Fruit fly (Drosophila melanogaster) whole organism, embryonic: ENCODE results near the gene Pino.

ENCODE experiments used
- Asciz ChIP-seq: fragments of 200-800 bp; sonication (Bioruptor generic); optimal IDR thresholded peaks from 2 replicates; lab custom pipeline; 2017; ENCODE audit warnings: missing biosample characterization, mild to moderate bottlenecking, missing genetic modification characterization, missing genetic modification reagents
- B-H2 ChIP-seq: fragments of 200-800 bp; sonication (Bioruptor generic); optimal IDR thresholded peaks from 2 replicates; lab custom pipeline; 2018; ENCODE audit warnings: missing biosample characterization, mild to moderate bottlenecking, missing genetic modification characterization
- Bgb ChIP-seq: fragments of 200-800 bp; sonication (Bioruptor generic); IDR thresholded peaks from 2 replicates; pipeline ENCODE4 v1.3.6; 2022; ENCODE audit warnings: missing biosample characterization, missing genetic modification characterization; ENCODE audit not compliant: partially characterized antibody
- BtbVII ChIP-seq: fragments of 200-800 bp; sonication (Bioruptor generic); optimal IDR thresholded peaks from 3 replicates; lab custom pipeline; 2017; ENCODE audit warnings: missing biosample characterization, mild to moderate bottlenecking, missing genetic modification characterization
- C15 ChIP-seq: fragments of 200-800 bp; sonication (Bioruptor generic); IDR thresholded peaks from 3 replicates; pipeline ENCODE4 v1.3.6; 2022; ENCODE audit warnings: missing biosample characterization, missing genetic modification characterization
- CG10543 ChIP-seq: fragments of 200-800 bp; sonication (Bioruptor generic); optimal IDR thresholded peaks from 3 replicates; lab custom pipeline; 2017; ENCODE audit warnings: missing biosample characterization, mild to moderate bottlenecking, missing genetic modification characterization, moderate library complexity
- CG11398 ChIP-seq: fragments of 200-800 bp; sonication (Bioruptor generic); optimal IDR thresholded peaks from 2 replicates; lab custom pipeline; 2016; ENCODE audit warnings: missing biosample characterization, missing genetic modification characterization
- CG12236 ChIP-seq: fragments of 200-800 bp; sonication (Bioruptor generic); optimal IDR thresholded peaks from 2 replicates; lab custom pipeline; 2016; ENCODE audit warnings: missing biosample characterization, missing genetic modification characterization
- CG12769 ChIP-seq: fragments of 200-800 bp; sonication (Bioruptor generic); optimal IDR thresholded peaks from 2 replicates; lab custom pipeline; 2019; ENCODE audit warnings: missing biosample characterization, mild to moderate bottlenecking, missing genetic modification characterization, moderate library complexity
- CG13894 ChIP-seq: fragments of 200-800 bp; sonication (Bioruptor generic); optimal IDR thresholded peaks from 3 replicates; lab custom pipeline; 2018; ENCODE audit warnings: missing biosample characterization, mild to moderate bottlenecking, missing genetic modification characterization, moderate library complexity
- CG15011 ChIP-seq: fragments of 200-800 bp; sonication (Bioruptor generic); optimal IDR thresholded peaks from 3 replicates; lab custom pipeline; 2018; ENCODE audit warnings: missing biosample characterization, mild to moderate bottlenecking, missing genetic modification characterization
- CG15514 ChIP-seq: fragments of 200-800 bp; sonication (Bioruptor generic); optimal IDR thresholded peaks from 3 replicates; lab custom pipeline; 2017; ENCODE audit warnings: missing biosample characterization, missing genetic modification characterization, mild to moderate bottlenecking, moderate library complexity, missing genetic modification reagents
- CG17829 ChIP-seq: fragments of 200-800 bp; optimal IDR thresholded peaks from 2 replicates; lab custom pipeline; 2019; ENCODE audit warnings: missing biosample characterization, mild to moderate bottlenecking, missing genetic modification characterization, moderate library complexity
- CG1832 ChIP-seq: fragments of 200-800 bp; sonication (Bioruptor generic); optimal IDR thresholded peaks from 2 replicates; lab custom pipeline; 2017; ENCODE audit warnings: missing biosample characterization, mild to moderate bottlenecking, missing genetic modification characterization, inconsistent platforms
- CG7372 ChIP-seq: fragments of 200-800 bp; sonication (Bioruptor generic); IDR thresholded peaks from 2 replicates; pipeline ENCODE4 v1.3.6; 2022; ENCODE audit warnings: missing biosample characterization, missing genetic modification characterization
- CG7556 ChIP-seq: fragments of 200-800 bp; sonication (Bioruptor generic); optimal IDR thresholded peaks from 2 replicates; lab custom pipeline; 2017; ENCODE audit warnings: missing biosample characterization, mild to moderate bottlenecking, missing genetic modification characterization
- CG7928 ChIP-seq: fragments of 200-800 bp; sonication (Bioruptor generic); optimal IDR thresholded peaks from 2 replicates; lab custom pipeline; 2017; ENCODE audit warnings: missing biosample characterization, mild to moderate bottlenecking, missing genetic modification characterization
- CG8290 ChIP-seq, 3 experiments: fragments of 200-800 bp; sonication (Bioruptor generic); optimal IDR thresholded peaks; 2 replicates each; lab custom pipeline; 2016 to 2019; ENCODE audit warnings: missing biosample characterization in 3 of 3, missing genetic modification characterization in 3 of 3, mild to moderate bottlenecking in 2 of 3, moderate library complexity in 1 of 3
- CG9609 ChIP-seq: fragments of 200-800 bp; sonication (Bioruptor generic); optimal IDR thresholded peaks from 3 replicates; lab custom pipeline; 2016; ENCODE audit warnings: missing biosample characterization, missing genetic modification characterization
- CrebB ChIP-seq: fragments of 200-800 bp; sonication (Bioruptor generic); optimal IDR thresholded peaks from 3 replicates; lab custom pipeline; 2018; ENCODE audit warnings: missing biosample characterization, mild to moderate bottlenecking, missing genetic modification characterization
- Dip2 ChIP-seq: fragments of 200-800 bp; sonication (Bioruptor generic); IDR thresholded peaks from 2 replicates; pipeline ENCODE4 v1.3.6; 2022; ENCODE audit warnings: missing biosample characterization, missing genetic modification characterization
- Dref ChIP-seq: fragments of 200-800 bp; sonication (Bioruptor generic); IDR thresholded peaks from 2 replicates; pipeline ENCODE4 v1.3.6; 2022; ENCODE audit warnings: missing biosample characterization, missing genetic modification characterization
- Elba2 ChIP-seq: fragments of 200-800 bp; sonication (Bioruptor generic); optimal IDR thresholded peaks from 3 replicates; lab custom pipeline; 2016; ENCODE audit warnings: missing biosample characterization, missing genetic modification characterization
- HLH4C ChIP-seq: fragments of 200-800 bp; sonication (Bioruptor generic); IDR thresholded peaks from 3 replicates; pipeline ENCODE4 v1.3.6; 2022; ENCODE audit warnings: missing biosample characterization, missing genetic modification characterization; ENCODE audit not compliant: partially characterized antibody
- HmgD ChIP-seq: fragments of 200-800 bp; sonication (Bioruptor generic); optimal IDR thresholded peaks from 3 replicates; lab custom pipeline; 2016; ENCODE audit warnings: missing biosample characterization, missing genetic modification characterization
- HmgZ ChIP-seq: fragments of 200-800 bp; sonication (Bioruptor generic); optimal IDR thresholded peaks from 2 replicates; lab custom pipeline; 2018; ENCODE audit warnings: missing biosample characterization, mild to moderate bottlenecking, missing genetic modification characterization
- Hr3 ChIP-seq: fragments of 200-800 bp; sonication (Bioruptor generic); optimal IDR thresholded peaks from 3 replicates; lab custom pipeline; 2016; ENCODE audit warnings: missing biosample characterization, missing genetic modification characterization
- Hsf ChIP-seq: fragments of 200-800 bp; sonication (Bioruptor generic); optimal IDR thresholded peaks from 3 replicates; lab custom pipeline; 2016; ENCODE audit warnings: missing biosample characterization, missing genetic modification characterization
- MTF-1 ChIP-seq: fragments of 200-800 bp; sonication (Bioruptor generic); optimal IDR thresholded peaks from 2 replicates; lab custom pipeline; 2018; ENCODE audit warnings: missing biosample characterization, mild to moderate bottlenecking, missing genetic modification characterization, borderline replicate concordance
- Myb ChIP-seq: fragments of 200-800 bp; sonication (Bioruptor generic); optimal IDR thresholded peaks from 2 replicates; lab custom pipeline; 2016; ENCODE audit warnings: missing biosample characterization, missing genetic modification characterization
- Nf-YA ChIP-seq: fragments of 200-800 bp; sonication (Bioruptor generic); IDR thresholded peaks from 2 replicates; pipeline ENCODE4 v1.3.6; 2022; ENCODE audit warnings: missing biosample characterization, missing genetic modification characterization
- Opbp ChIP-seq: fragments of 200-800 bp; sonication (Bioruptor generic); IDR thresholded peaks from 3 replicates; pipeline ENCODE4 v1.3.6; 2022; ENCODE audit warnings: missing biosample characterization, missing genetic modification characterization; ENCODE audit not compliant: partially characterized antibody
- Rfx ChIP-seq: fragments of 200-800 bp; sonication (Bioruptor generic); IDR thresholded peaks from 2 replicates; pipeline ENCODE4 v1.3.6; 2022; ENCODE audit warnings: missing biosample characterization, missing genetic modification characterization
- Vsx1 ChIP-seq: fragments of 200-800 bp; sonication (Bioruptor generic); optimal IDR thresholded peaks from 2 replicates; lab custom pipeline; 2017; ENCODE audit warnings: missing biosample characterization, mild to moderate bottlenecking, missing genetic modification characterization, missing genetic modification reagents
- Xrp1 ChIP-seq: fragments of 200-800 bp; sonication (Bioruptor generic); IDR thresholded peaks from 2 replicates; pipeline ENCODE4 v1.3.6; 2022; ENCODE audit warnings: missing biosample characterization, missing genetic modification characterization
- cas ChIP-seq: fragments of 200-800 bp; sonication (Bioruptor generic); IDR thresholded peaks from 2 replicates; pipeline ENCODE4 v1.3.6; 2022; ENCODE audit warnings: missing biosample characterization, missing genetic modification characterization
- crc ChIP-seq: fragments of 200-800 bp; sonication (Bioruptor generic); optimal IDR thresholded peaks from 2 replicates; lab custom pipeline; 2016; ENCODE audit warnings: missing biosample characterization, missing genetic modification characterization
- crol ChIP-seq: fragments of 200-800 bp; sonication (Bioruptor generic); IDR thresholded peaks from 2 replicates; pipeline ENCODE4 v1.3.6; 2022; ENCODE audit warnings: missing biosample characterization, missing genetic modification characterization
- fd64A ChIP-seq: fragments of 200-800 bp; sonication (Bioruptor generic); optimal IDR thresholded peaks from 3 replicates; lab custom pipeline; 2018; ENCODE audit warnings: missing biosample characterization, mild to moderate bottlenecking, missing genetic modification characterization
- gce ChIP-seq: fragments of 200-800 bp; sonication (Bioruptor generic); IDR thresholded peaks from 3 replicates; pipeline ENCODE4 v1.3.6; 2022; ENCODE audit warnings: missing biosample characterization, missing genetic modification characterization
- gfzf ChIP-seq: fragments of 200-800 bp; sonication (Bioruptor generic); optimal IDR thresholded peaks from 2 replicates; lab custom pipeline; 2016; ENCODE audit warnings: missing biosample characterization, mild to moderate bottlenecking, missing genetic modification characterization, moderate library complexity
- nmo ChIP-seq: fragments of 200-800 bp; sonication (Bioruptor generic); optimal IDR thresholded peaks from 2 replicates; lab custom pipeline; 2018; ENCODE audit warnings: missing biosample characterization, mild to moderate bottlenecking, missing genetic modification characterization, moderate library complexity
- sens ChIP-seq: fragments of 200-800 bp; sonication (Bioruptor generic); peaks from one replicate; lab custom pipeline; 2016; ENCODE audit warnings: missing biosample characterization, missing genetic modification characterization
- slbo ChIP-seq: fragments of 200-800 bp; sonication (Bioruptor generic); IDR thresholded peaks from 2 replicates; pipeline ENCODE4 v1.3.6; 2022; ENCODE audit warnings: missing biosample characterization, missing genetic modification characterization
- sna ChIP-seq: fragments of 200-800 bp; sonication (Bioruptor generic); IDR thresholded peaks from 2 replicates; pipeline ENCODE4 v1.3.6; 2022; ENCODE audit warnings: missing biosample characterization, missing genetic modification characterization; ENCODE audit not compliant: partially characterized antibody
- sqz ChIP-seq: fragments of 200-800 bp; sonication (Bioruptor generic); optimal IDR thresholded peaks from 3 replicates; lab custom pipeline; 2018; ENCODE audit warnings: missing biosample characterization, mild to moderate bottlenecking, missing genetic modification characterization
- tll ChIP-seq, 2 experiments: fragments of 200-800 bp in 1 of 2; fragments of >200 bp in 1 of 2; sonication (Bioruptor generic) in 1 of 2; optimal IDR thresholded peaks; 2 replicates each; lab custom pipeline; 2017 to 2019; ENCODE audit warnings: missing biosample characterization in 2 of 2, missing genetic modification characterization in 2 of 2, mild to moderate bottlenecking in 1 of 2, moderate library complexity in 1 of 2
- toy ChIP-seq: fragments of 200-800 bp; sonication (Bioruptor generic); IDR thresholded peaks from 2 replicates; pipeline ENCODE4 v1.3.6; 2022; ENCODE audit warnings: missing biosample characterization, missing genetic modification characterization

Pino gene

dm6 chr2L:1142730-1143281, 14.1 kb upstream of the Pino start, which contains the start of gene MFS3:
Gene MFS3 (plus strand): TSS chr2L:1143201.
- TF ChIP-seq sna (GFP tag; lab: Robert Waterston, UW) (no peak), slbo (GFP tag; lab: Robert Waterston, UW) (peak; percentile 25; the same call in 1 of the 2 replicates), CG8290 (GFP tag; optimal IDR thresholded peaks at IDR 0.05; lab: Kevin White, UChicago) (no peak), CG8290 (tag; optimal IDR thresholded peaks at IDR 0.05; lab: Kevin White, UChicago) (peak in 1 of 2 experiments; percentile 67), CG10543 (peak; percentile 75), Hsf (GFP tag; lab: Kevin White, UChicago) (peak; percentile 28), Bgb (GFP tag; lab: Robert Waterston, UW) (peak; percentile 26; the same call in 1 of the 2 replicates), CG12236 (GFP tag; lab: Kevin White, UChicago) (no peak), BtbVII (GFP tag; lab: Kevin White, UChicago) (no peak), HmgZ (tag; lab: Kevin White, UChicago) (peak; percentile 4), CG11398 (GFP tag; lab: Kevin White, UChicago) (no peak), CG7556 (GFP tag; lab: Kevin White, UChicago) (no peak), cas (GFP tag; lab: Robert Waterston, UW) (0 out of 2 replicates have a peak, but pooled peaks have one; percentile 9), HmgD (peak; percentile 61), MTF-1 (GFP tag; lab: Kevin White, UChicago) (peak; percentile 51), CG17829 (tag; lab: Kevin White, UChicago) (no peak), sens (GFP tag; lab: Kevin White, UChicago) (peak; percentile 57), Nf-YA (GFP tag; lab: Robert Waterston, UW) (no peak), sqz (GFP tag; lab: Kevin White, UChicago) (peak; percentile 96), Dref (GFP tag; lab: Robert Waterston, UW) (0 out of 2 replicates have a peak, but pooled peaks have one; percentile 29), CG1832 (no peak), Dip2 (GFP tag; lab: Robert Waterston, UW) (no peak), CG15011 (GFP tag; lab: Kevin White, UChicago) (no peak), CrebB (peak; percentile 33), fd64A (GFP tag; lab: Kevin White, UChicago) (no peak), HLH4C (GFP tag; lab: Robert Waterston, UW) (no peak), Elba2 (GFP tag; lab: Kevin White, UChicago) (no peak), Myb (peak; percentile 36), C15 (GFP tag; lab: Robert Waterston, UW) (0 out of 3 replicates have a peak, but pooled peaks have one; percentile 4), Opbp (peak; percentile 13; the same call in 1 of the 3 replicates), tll (GFP tag; optimal IDR thresholded peaks at IDR 0.05; lab: Kevin White, UChicago) (peak in 1 of 2 experiments; percentile 33), Hr3 (GFP tag; lab: Kevin White, UChicago) (no peak), crc (GFP tag; lab: Kevin White, UChicago) (no peak), CG7928 (GFP tag; lab: Kevin White, UChicago) (no peak), CG15514 (GFP tag; lab: Kevin White, UChicago) (peak; percentile 76), gfzf (GFP tag; lab: Kevin White, UChicago) (peak; percentile 56), CG9609 (GFP tag; lab: Kevin White, UChicago) (no peak), Xrp1 (GFP tag; lab: Robert Waterston, UW) (peak; percentile 15; the same call in 1 of the 2 replicates), Vsx1 (GFP tag; lab: Kevin White, UChicago) (peak; percentile 8), CG13894 (tag; lab: Kevin White, UChicago) (peak; percentile 81), CG7372 (no peak), Asciz (no peak), gce (0 out of 3 replicates have a peak, but pooled peaks have one; percentile 32), Rfx (GFP tag; lab: Robert Waterston, UW) (peak; percentile 26; the same call in 1 of the 2 replicates), nmo (GFP tag; lab: Kevin White, UChicago) (peak; percentile 7), crol (GFP tag; lab: Robert Waterston, UW) (no peak), CG12769 (peak; percentile 89), B-H2 (GFP tag; lab: Kevin White, UChicago) (peak; percentile 14), toy (peak; percentile 41; the same call in 1 of the 2 replicates)
